Worm (Caenorhabditis elegans): ENCODE data around the gene W05H9.4.

ce11 chrX:6271718-6272117 lies 8.3 kb downstream of the W05H9.4 start, which contains the start of gene lro-1:
- TF ChIP-seq snpc-4 (tag; optimal IDR thresholded peaks at IDR 0.05): no peak
- no peak for TF ChIP-seq unc-62 (GFP tag; optimal IDR thresholded peaks at IDR 0.05)

Measured in whole organism, L3 larva.